Worm (Caenorhabditis elegans) whole organism, late embryonic: ENCODE measurements around the gene pigb-1.

ENCODE experiments used
- C08G9.2 ChIP-seq: sonication (generic microtip); optimal IDR thresholded peaks from 2 replicates; lab custom pipeline; 2016; ENCODE audit warnings: mild to moderate bottlenecking, missing genetic modification characterization, moderate library complexity, missing compliant biosample characterization
- C38D4.7 ChIP-seq: fragments of 200-800 bp; sonication (Bioruptor generic); optimal IDR thresholded peaks from 2 replicates; lab custom pipeline; 2018; ENCODE audit warnings: mild to moderate bottlenecking, missing genetic modification characterization, moderate library complexity, missing compliant biosample characterization
- F13H6.1 ChIP-seq: sonication (generic microtip); optimal IDR thresholded peaks from 2 replicates; lab custom pipeline; 2016; ENCODE audit warnings: missing genetic modification characterization, missing compliant biosample characterization
- K02D7.2 ChIP-seq: sonication (generic microtip); optimal IDR thresholded peaks from 2 replicates; lab custom pipeline; 2017; ENCODE audit warnings: mild to moderate bottlenecking, missing genetic modification characterization, missing compliant biosample characterization
- K09A11.1 ChIP-seq: sonication (generic microtip); optimal IDR thresholded peaks from 2 replicates; lab custom pipeline; 2017; ENCODE audit warnings: antibody characterized with exemption, mild to moderate bottlenecking, missing genetic modification characterization, missing compliant biosample characterization; ENCODE audit not compliant: insufficient read depth
- T23F11.4 ChIP-seq: fragments of 200-800 bp; sonication (Bioruptor generic); optimal IDR thresholded peaks from 2 replicates; lab custom pipeline; 2018; ENCODE audit warnings: mild to moderate bottlenecking, missing genetic modification characterization, missing compliant biosample characterization
- ahr-1 ChIP-seq: sonication (generic microtip); optimal IDR thresholded peaks from 2 replicates; lab custom pipeline; 2016; ENCODE audit warnings: missing genetic modification characterization, missing compliant biosample characterization
- ama-1 ChIP-seq: fragments of 150-350 bp; optimal IDR thresholded peaks from 2 replicates; lab custom pipeline; 2014
- ceh-14 ChIP-seq: sonication (generic microtip); optimal IDR thresholded peaks from 2 replicates; lab custom pipeline; 2016; ENCODE audit warnings: missing genotype, missing genetic modification characterization, missing compliant biosample characterization
- ceh-18 ChIP-seq: sonication (generic microtip); optimal IDR thresholded peaks from 2 replicates; lab custom pipeline; 2016; ENCODE audit warnings: missing genetic modification characterization, missing compliant biosample characterization
- ceh-19 ChIP-seq: fragments of 200-800 bp; sonication (Bioruptor generic); optimal IDR thresholded peaks from 2 replicates; lab custom pipeline; 2018; ENCODE audit warnings: mild to moderate bottlenecking, missing genetic modification characterization, missing compliant biosample characterization
- ceh-2 ChIP-seq: sonication (generic microtip); optimal IDR thresholded peaks from 2 replicates; lab custom pipeline; 2016; ENCODE audit warnings: missing genotype, missing genetic modification characterization, missing compliant biosample characterization
- ceh-22 ChIP-seq: sonication (generic microtip); optimal IDR thresholded peaks from 2 replicates; lab custom pipeline; 2017; ENCODE audit warnings: missing biosample characterization, missing genetic modification characterization
- ceh-34 ChIP-seq: sonication (generic microtip); optimal IDR thresholded peaks from 2 replicates; lab custom pipeline; 2016; ENCODE audit warnings: mild to moderate bottlenecking, missing genetic modification characterization, missing compliant biosample characterization
- ceh-45 ChIP-seq: fragments of 200-800 bp; sonication (Bioruptor generic); IDR thresholded peaks from 2 replicates; pipeline ENCODE4 v1.3.6; 2022; ENCODE audit warnings: missing genetic modification reagents, missing genetic modification characterization, missing compliant biosample characterization
- ceh-48 ChIP-seq: sonication (generic microtip); optimal IDR thresholded peaks from 2 replicates; lab custom pipeline; 2016; ENCODE audit warnings: missing genetic modification characterization, inconsistent platforms, missing compliant biosample characterization
- ceh-6 ChIP-seq: fragments of 200-800 bp; sonication (Bioruptor generic); optimal IDR thresholded peaks from 2 replicates; lab custom pipeline; 2018; ENCODE audit warnings: mild to moderate bottlenecking, missing genetic modification characterization, missing compliant biosample characterization
- ceh-9 ChIP-seq: sonication (generic microtip); optimal IDR thresholded peaks from 2 replicates; lab custom pipeline; 2016; ENCODE audit warnings: mild to moderate bottlenecking, missing genetic modification characterization, inconsistent platforms, missing compliant biosample characterization
- che-1 ChIP-seq: sonication (generic microtip); optimal IDR thresholded peaks from 2 replicates; lab custom pipeline; 2016; ENCODE audit warnings: mild to moderate bottlenecking, missing genetic modification characterization, missing compliant biosample characterization
- dmd-4 ChIP-seq: sonication (generic microtip); optimal IDR thresholded peaks from 2 replicates; lab custom pipeline; 2016; ENCODE audit warnings: borderline replicate concordance, missing genetic modification characterization, missing compliant biosample characterization
- elt-2 ChIP-seq: sonication (generic microtip); optimal IDR thresholded peaks from 2 replicates; lab custom pipeline; 2016; ENCODE audit warnings: missing genetic modification reagents, missing genetic modification characterization, missing compliant biosample characterization
- eyg-1 ChIP-seq: sonication (generic microtip); optimal IDR thresholded peaks from 2 replicates; lab custom pipeline; 2016; ENCODE audit warnings: missing genotype, missing genetic modification characterization, missing compliant biosample characterization
- fkh-10 ChIP-seq: fragments of 150-350 bp; optimal IDR thresholded peaks from 2 replicates; lab custom pipeline; 2014; ENCODE audit warnings: missing biosample characterization, missing genetic modification reagents, missing genetic modification characterization
- fkh-6 ChIP-seq: sonication (generic microtip); optimal IDR thresholded peaks from 2 replicates; lab custom pipeline; 2016; ENCODE audit warnings: missing genetic modification characterization, missing compliant biosample characterization
- hlh-13 ChIP-seq: fragments of 200-800 bp; sonication (Bioruptor generic); optimal IDR thresholded peaks from 2 replicates; lab custom pipeline; 2018; ENCODE audit warnings: mild to moderate bottlenecking, missing genetic modification characterization, missing compliant biosample characterization
- hlh-15 ChIP-seq: sonication (generic microtip); optimal IDR thresholded peaks from 2 replicates; lab custom pipeline; 2016; ENCODE audit warnings: missing genetic modification characterization, missing compliant biosample characterization
- hlh-6 ChIP-seq: sonication (generic microtip); optimal IDR thresholded peaks from 2 replicates; lab custom pipeline; 2016; ENCODE audit warnings: missing genotype, missing genetic modification characterization, missing compliant biosample characterization
- hlh-8 ChIP-seq: sonication (generic microtip); optimal IDR thresholded peaks from 2 replicates; lab custom pipeline; 2016; ENCODE audit warnings: missing genotype, missing genetic modification characterization, missing compliant biosample characterization
- madf-2 ChIP-seq: sonication (generic microtip); optimal IDR thresholded peaks from 2 replicates; lab custom pipeline; 2017; ENCODE audit warnings: missing genetic modification characterization, missing compliant biosample characterization
- mec-3 ChIP-seq: sonication (generic microtip); optimal IDR thresholded peaks from 2 replicates; lab custom pipeline; 2016; ENCODE audit warnings: borderline replicate concordance, missing genetic modification characterization, missing compliant biosample characterization
- nfya-1 ChIP-seq: sonication (generic microtip); optimal IDR thresholded peaks from 2 replicates; lab custom pipeline; 2017; ENCODE audit warnings: missing genetic modification characterization, mild to moderate bottlenecking, missing compliant biosample characterization, antibody characterized with exemption, moderate library complexity
- nhr-11 ChIP-seq: fragments of 150-350 bp; optimal IDR thresholded peaks from 2 replicates; lab custom pipeline; 2014; ENCODE audit warnings: missing biosample characterization, missing genetic modification characterization
- nhr-232 ChIP-seq: sonication (generic microtip); optimal IDR thresholded peaks from 2 replicates; lab custom pipeline; 2016; ENCODE audit warnings: missing genetic modification characterization, missing compliant biosample characterization
- pat-9 ChIP-seq: fragments of 200-800 bp; sonication (Bioruptor generic); optimal IDR thresholded peaks from 2 replicates; lab custom pipeline; 2018; ENCODE audit warnings: mild to moderate bottlenecking, missing genetic modification characterization, moderate library complexity, missing compliant biosample characterization
- pax-1 ChIP-seq: fragments of 150-350 bp; optimal IDR thresholded peaks from 2 replicates; lab custom pipeline; 2014; ENCODE audit warnings: missing biosample characterization, missing genetic modification characterization
- pha-4 ChIP-seq: fragments of 150-350 bp; optimal IDR thresholded peaks from 2 replicates; lab custom pipeline; 2018; ENCODE audit warnings: missing biosample characterization, missing genetic modification reagents, missing genetic modification characterization
- pqm-1 ChIP-seq: sonication (generic microtip); optimal IDR thresholded peaks from 2 replicates; lab custom pipeline; 2016; ENCODE audit warnings: missing genetic modification characterization, missing compliant biosample characterization
- ref-2 ChIP-seq: sonication (generic microtip); optimal IDR thresholded peaks from 2 replicates; lab custom pipeline; 2016; ENCODE audit warnings: missing genetic modification characterization, missing compliant biosample characterization
- rnt-1 ChIP-seq: sonication (generic microtip); optimal IDR thresholded peaks from 2 replicates; lab custom pipeline; 2016; ENCODE audit warnings: missing genetic modification characterization, missing compliant biosample characterization
- sdc-2 ChIP-seq: sonication (generic microtip); optimal IDR thresholded peaks from 2 replicates; lab custom pipeline; 2016; ENCODE audit warnings: missing genotype, missing genetic modification characterization, missing compliant biosample characterization
- sox-2 ChIP-seq: fragments of 200-800 bp; sonication (Bioruptor generic); IDR thresholded peaks from 2 replicates; pipeline ENCODE4 v1.3.6; 2022; ENCODE audit warnings: missing genetic modification reagents, missing genetic modification characterization, missing compliant biosample characterization
- sox-4 ChIP-seq: sonication (generic microtip); optimal IDR thresholded peaks from 2 replicates; lab custom pipeline; 2017; ENCODE audit warnings: mild to moderate bottlenecking, missing genetic modification characterization, inconsistent platforms, missing compliant biosample characterization
- syd-9 ChIP-seq: sonication (generic microtip); optimal IDR thresholded peaks from 2 replicates; lab custom pipeline; 2016; ENCODE audit warnings: mild to moderate bottlenecking, missing genetic modification characterization, moderate library complexity, missing compliant biosample characterization
- tbx-7 ChIP-seq: sonication (generic microtip); optimal IDR thresholded peaks from 2 replicates; lab custom pipeline; 2016; ENCODE audit warnings: missing genotype, missing genetic modification characterization, missing compliant biosample characterization
- unc-42 ChIP-seq: sonication (generic microtip); optimal IDR thresholded peaks from 2 replicates; lab custom pipeline; 2016; ENCODE audit warnings: missing genotype, missing genetic modification characterization, missing compliant biosample characterization
- unc-55 ChIP-seq: sonication (generic microtip); optimal IDR thresholded peaks from 2 replicates; lab custom pipeline; 2017; ENCODE audit warnings: missing biosample characterization, missing genetic modification reagents, missing genetic modification characterization
- unc-86 ChIP-seq: sonication (generic microtip); optimal IDR thresholded peaks from 2 replicates; lab custom pipeline; 2016; ENCODE audit warnings: missing genetic modification characterization, missing compliant biosample characterization
- ztf-16 ChIP-seq: sonication (generic microtip); optimal IDR thresholded peaks from 2 replicates; lab custom pipeline; 2017; ENCODE audit warnings: missing genetic modification characterization, missing compliant biosample characterization

The pigb-1 gene

ce11 chrII:4955353-4955752 lies 37.5 kb downstream of the pigb-1 start, which contains the start of gene pbs-3 (continued):
- no peak for TF ChIP-seq sdc-2 (tag; lab: Kevin White, UChicago)
- TF ChIP-seq ref-2 (tag; lab: Kevin White, UChicago): peak; percentile 46
- TF ChIP-seq pha-4 (tag; lab: Kevin White, UChicago): no peak
- no peak for TF ChIP-seq ahr-1
- TF ChIP-seq unc-55 (GFP tag; lab: Kevin White, UChicago): no peak
- no peak for TF ChIP-seq fkh-10 (GFP tag; lab: Kevin White, UChicago)
- TF ChIP-seq ama-1 (lab: Kevin White, UChicago): no peak
- TF ChIP-seq unc-42: peak; percentile 60
- no peak for TF ChIP-seq pqm-1 (tag; lab: Kevin White, UChicago)
- TF ChIP-seq tbx-7 (tag; lab: Kevin White, UChicago): peak; percentile 13
- no peak for TF ChIP-seq ceh-6
- no peak for TF ChIP-seq ceh-45 (GFP tag; lab: Robert Waterston, UW)
- peak; percentile 29 for TF ChIP-seq ceh-34 (tag; lab: Kevin White, UChicago)
- TF ChIP-seq ceh-9 (tag; lab: Kevin White, UChicago): no peak
- peak; percentile 76 for TF ChIP-seq C08G9.2 (tag; lab: Kevin White, UChicago)
- no peak for TF ChIP-seq mec-3 (tag; lab: Kevin White, UChicago)
- peak; percentile 44 for TF ChIP-seq ceh-18 (tag; lab: Kevin White, UChicago)
- no peak for TF ChIP-seq ceh-19 (GFP tag; lab: Kevin White, UChicago)
- TF ChIP-seq pat-9 (tag; lab: Kevin White, UChicago): no peak
- peak; percentile 30 for TF ChIP-seq hlh-8
- peak; percentile 74 for TF ChIP-seq ceh-14
- TF ChIP-seq hlh-13 (GFP tag; lab: Kevin White, UChicago): no peak
- TF ChIP-seq madf-2 (tag; lab: Kevin White, UChicago): peak; percentile 6
- no peak for TF ChIP-seq ceh-48 (tag; lab: Kevin White, UChicago)
- TF ChIP-seq sox-2 (GFP tag; lab: Robert Waterston, UW): peak; percentile 15; the same call in 1 of the 2 replicates
- no peak for TF ChIP-seq che-1
- TF ChIP-seq nhr-11 (tag; lab: Kevin White, UChicago): no peak
- no peak for TF ChIP-seq eyg-1 (tag; lab: Kevin White, UChicago)
- peak; percentile 83 for TF ChIP-seq elt-2 (tag; lab: Kevin White, UChicago)
- TF ChIP-seq C38D4.7 (GFP tag; lab: Kevin White, UChicago): no peak
- TF ChIP-seq hlh-15 (tag; lab: Kevin White, UChicago): no peak
- no peak for TF ChIP-seq pax-1 (tag; lab: Kevin White, UChicago)
- peak; percentile 68 for TF ChIP-seq F13H6.1 (tag; lab: Kevin White, UChicago)
- no peak for TF ChIP-seq nhr-232 (tag; lab: Kevin White, UChicago)
- TF ChIP-seq K09A11.1 (tag; lab: Kevin White, UChicago): no peak
- TF ChIP-seq ceh-22 (tag; lab: Kevin White, UChicago): no peak
- TF ChIP-seq sox-4 (tag; lab: Kevin White, UChicago): no peak
- TF ChIP-seq T23F11.4 (GFP tag; lab: Kevin White, UChicago): no peak
- peak; percentile 66 for TF ChIP-seq rnt-1
- no peak for TF ChIP-seq syd-9
- peak; percentile 60 for TF ChIP-seq nfya-1 (tag; lab: Kevin White, UChicago)
- TF ChIP-seq hlh-6 (tag; lab: Kevin White, UChicago): no peak
- TF ChIP-seq dmd-4 (tag; lab: Kevin White, UChicago): peak; percentile 37
- TF ChIP-seq unc-86 (tag; lab: Kevin White, UChicago): peak; percentile 13
- TF ChIP-seq K02D7.2 (tag; lab: Kevin White, UChicago): no peak
- no peak for TF ChIP-seq ztf-16
- TF ChIP-seq ceh-2 (tag; lab: Kevin White, UChicago): peak; percentile 66
- TF ChIP-seq fkh-6 (tag; lab: Kevin White, UChicago): no peak
